Worm (Caenorhabditis elegans): Measurements from ENCODE around the gene C28A5.6.
A peak's percentile ranks its signal among the peaks of the same experiment; 100 is the strongest.

Gene C28A5.6

ce11 chrIII:4434294-4434781 is 5.0 kb upstream of the C28A5.6 start, which contains the start of gene C28A5.1:
Gene C28A5.1 (minus strand): TSS chrIII:4434344.
- TF ChIP-seq lin-54 (GFP tag; optimal IDR thresholded peaks at IDR 0.05) (peak; percentile 41), snpc-1.3 (tag; optimal IDR thresholded peaks at IDR 0.05; ENCODE audit: insufficient read depth) (peak; percentile 81), dox-1 (GFP tag; IDR thresholded peaks at IDR 0.05) (peak; percentile 79), rpc-1 (optimal IDR thresholded peaks at IDR 0.05) (no peak), rpc-1 (tag; optimal IDR thresholded peaks at IDR 0.05) (peak; percentile 13), D2030.7 (GFP tag; IDR thresholded peaks at IDR 0.05) (peak; percentile 91), F57C9.4 (tag; optimal IDR thresholded peaks at IDR 0.05) (no peak), nhr-90 (tag; optimal IDR thresholded peaks at IDR 0.05) (no peak), snpc-1.1 (tag; optimal IDR thresholded peaks at IDR 0.05; ENCODE audit: insufficient read depth) (peak; percentile 48), Y56A3A.18 (GFP tag; IDR thresholded peaks at IDR 0.05) (0 out of 2 replicates have a peak, but pooled peaks have one; percentile 25), xnd-1 (tag; optimal IDR thresholded peaks at IDR 0.05) (peak; percentile 91), F49E8.2 (tag; optimal IDR thresholded peaks at IDR 0.05; ENCODE audit: insufficient read depth) (peak; percentile 68), madf-6 (GFP tag; IDR thresholded peaks at IDR 0.05) (peak; percentile 97), efl-1 (GFP tag; optimal IDR thresholded peaks at IDR 0.05) (peak; percentile 81), him-1 (tag; optimal IDR thresholded peaks at IDR 0.05) (peak; percentile 86), F33H1.4 (GFP tag; IDR thresholded peaks at IDR 0.05) (peak; percentile 95), lsl-1 (GFP tag; optimal IDR thresholded peaks at IDR 0.05) (peak; percentile 97), Y95B8A.8 (GFP tag; IDR thresholded peaks at IDR 0.05) (0 out of 2 replicates have a peak, but pooled peaks have one; percentile 63), hmg-1.2 (GFP tag; IDR thresholded peaks at IDR 0.05) (peak; percentile 26; the same call in 1 of the 2 replicates), unc-130 (GFP tag; optimal IDR thresholded peaks at IDR 0.05) (peak; percentile 79), snpc-3.4 (tag; optimal IDR thresholded peaks at IDR 0.05) (peak; percentile 90), aptf-2 (GFP tag; conservative IDR thresholded peaks at IDR 0.05) (no peak), snpc-4 (GFP tag; optimal IDR thresholded peaks at IDR 0.05) (peak; percentile 14), snpc-4 (tag; optimal IDR thresholded peaks at IDR 0.05) (peak in 2 of 4 experiments; percentile 14 to 34), hrde-1 (tag; optimal IDR thresholded peaks at IDR 0.05; ENCODE audit: borderline replicate concordance) (peak; percentile 67), ceh-91 (GFP tag; IDR thresholded peaks at IDR 0.05) (peak; percentile 77), tbp1 (GFP tag; optimal IDR thresholded peaks at IDR 0.05) (peak; percentile 39), dpl-1 (GFP tag; optimal IDR thresholded peaks at IDR 0.05) (peak; percentile 44), nfya-2 (GFP tag; IDR thresholded peaks at IDR 0.05) (no peak), let-607 (tag; optimal IDR thresholded peaks at IDR 0.05) (no peak), C06A6.2 (GFP tag; conservative IDR thresholded peaks at IDR 0.05) (no peak), tlf-1 (GFP tag; optimal IDR thresholded peaks at IDR 0.05) (peak; percentile 30), F23B12.7 (tag; optimal IDR thresholded peaks at IDR 0.05; ENCODE audit: insufficient read depth) (peak; percentile 65), lin-35 (GFP tag; optimal IDR thresholded peaks at IDR 0.05) (peak in 1 of 3 experiments; percentile 41), madf-8 (GFP tag; conservative IDR thresholded peaks at IDR 0.05) (peak; percentile 96), lsy-27 (tag; optimal IDR thresholded peaks at IDR 0.05; ENCODE audit: borderline replicate concordance, insufficient read depth) (no peak), rcor-1 (GFP tag; IDR thresholded peaks at IDR 0.05) (peak; percentile 7; the same call in 1 of the 2 replicates)

ce11 chrIII:4428797-4429196 is 505 bp downstream of the C28A5.6 start:
- TF ChIP-seq nhr-27 (tag; optimal IDR thresholded peaks at IDR 0.05): no peak
- no peak for TF ChIP-seq lin-35 (GFP tag; optimal IDR thresholded peaks at IDR 0.05)
- TF ChIP-seq mel-28 (tag; optimal IDR thresholded peaks at IDR 0.05; ENCODE audit: borderline replicate concordance): no peak
- no peak for TF ChIP-seq B0019.2 (GFP tag; conservative IDR thresholded peaks at IDR 0.05)
- TF ChIP-seq ztf-22 (GFP tag; optimal IDR thresholded peaks at IDR 0.05): no peak
- TF ChIP-seq zfh-2 (GFP tag; conservative IDR thresholded peaks at IDR 0.05): peak; percentile 34; the same call in 1 of the 2 replicates
- no peak for TF ChIP-seq lag-1 (GFP tag; IDR thresholded peaks at IDR 0.05)
- no peak for TF ChIP-seq unc-62 (GFP tag; optimal IDR thresholded peaks at IDR 0.05)
- no peak for TF ChIP-seq ztf-26 (tag; optimal IDR thresholded peaks at IDR 0.05)
- peak; percentile 54 for TF ChIP-seq him-1 (tag; optimal IDR thresholded peaks at IDR 0.05)
- no peak for TF ChIP-seq nhr-179 (tag; optimal IDR thresholded peaks at IDR 0.05)
- no peak for TF ChIP-seq unc-130 (GFP tag; optimal IDR thresholded peaks at IDR 0.05)
- TF ChIP-seq let-526 (GFP tag; IDR thresholded peaks at IDR 0.05): no peak
- peak; percentile 73 for TF ChIP-seq nfyb-1 (GFP tag; IDR thresholded peaks at IDR 0.05)
